Worm (Caenorhabditis elegans): Measurements from ENCODE around the gene ver-4.

Gene ver-4

DNA sequence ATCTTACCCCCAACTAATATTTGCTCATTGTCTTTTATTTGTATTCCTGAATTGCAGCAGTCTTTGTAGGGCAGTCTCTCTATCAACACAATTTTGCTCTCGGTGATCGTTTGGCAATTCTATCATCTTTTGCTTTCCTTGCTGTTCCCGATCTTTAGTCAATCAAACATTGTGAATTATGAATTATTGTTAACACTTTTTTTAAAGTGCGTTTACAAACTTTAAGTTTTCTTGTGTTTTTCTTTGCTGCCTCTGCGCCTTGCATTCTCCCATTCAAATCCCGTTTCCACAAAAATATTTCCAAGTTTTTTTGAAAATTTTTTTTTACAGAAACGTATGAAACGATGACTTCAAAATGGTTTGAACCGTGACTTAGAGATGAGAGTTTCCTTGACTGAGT, at the start of gene ver-4:
ver-4 (plus strand) TSS at position 301 of the 400 bp plus-strand sequence.
- TF ChIP-seq pag-3 (tag; optimal IDR thresholded peaks at IDR 0.05; ENCODE audit: borderline replicate concordance, insufficient read depth): no peak
- TF ChIP-seq nhr-47 (tag; optimal IDR thresholded peaks at IDR 0.05): no peak
- no peak for TF ChIP-seq elt-3 (tag; optimal IDR thresholded peaks at IDR 0.05)

DNA sequence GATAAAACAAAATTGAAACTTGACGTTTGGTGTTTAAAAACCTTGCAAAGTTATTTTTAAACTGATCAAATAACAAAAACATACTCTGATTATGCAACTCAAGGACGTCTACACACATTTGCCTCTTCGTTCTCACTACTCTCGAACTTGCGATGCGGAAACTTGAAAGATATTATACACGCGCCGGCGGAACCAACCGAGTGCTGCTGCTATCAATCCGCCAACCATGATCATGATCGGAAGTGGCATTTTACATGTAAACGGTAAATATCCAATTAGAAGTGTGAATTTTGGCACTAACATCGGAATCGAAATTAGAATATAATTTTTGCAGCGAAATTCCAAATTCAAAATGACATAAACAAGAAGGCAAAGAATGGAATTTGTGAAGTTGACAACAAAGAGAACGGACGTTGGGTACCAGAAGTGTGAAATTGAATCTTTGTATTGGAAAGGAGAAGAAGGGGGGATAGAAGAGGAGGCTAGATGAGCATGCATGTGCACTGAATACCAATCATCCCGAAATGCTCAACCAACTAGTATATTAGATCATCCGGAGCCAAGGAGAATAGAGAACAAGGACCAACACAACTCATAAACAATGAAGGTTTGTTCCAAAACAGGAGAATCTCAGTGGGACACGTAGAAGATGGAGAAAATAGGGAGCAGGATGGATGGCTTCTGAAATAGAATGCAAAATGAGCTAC, 48.7 kb upstream of the ver-4 start:
- TF ChIP-seq grh-1 (GFP tag; IDR thresholded peaks at IDR 0.05) (no peak), nhr-85 (tag) (peak; percentile 71), fkh-4 (tag; optimal IDR thresholded peaks at IDR 0.05; ENCODE audit: borderline replicate concordance) (no peak), elt-3 (tag; optimal IDR thresholded peaks at IDR 0.05) (peak in 1 of 6 experiments; percentile 57), tbx-2 (tag; optimal IDR thresholded peaks at IDR 0.05) (peak; percentile 12), lin-14 (GFP tag; optimal IDR thresholded peaks at IDR 0.05) (peak; percentile 51), unc-98 (GFP tag; IDR thresholded peaks at IDR 0.05) (no peak), efl-1 (optimal IDR thresholded peaks at IDR 0.05) (no peak), efl-1 (GFP tag; optimal IDR thresholded peaks at IDR 0.05 in 1 of 2) (peak in 1 of 2 experiments; percentile 78)

DNA sequence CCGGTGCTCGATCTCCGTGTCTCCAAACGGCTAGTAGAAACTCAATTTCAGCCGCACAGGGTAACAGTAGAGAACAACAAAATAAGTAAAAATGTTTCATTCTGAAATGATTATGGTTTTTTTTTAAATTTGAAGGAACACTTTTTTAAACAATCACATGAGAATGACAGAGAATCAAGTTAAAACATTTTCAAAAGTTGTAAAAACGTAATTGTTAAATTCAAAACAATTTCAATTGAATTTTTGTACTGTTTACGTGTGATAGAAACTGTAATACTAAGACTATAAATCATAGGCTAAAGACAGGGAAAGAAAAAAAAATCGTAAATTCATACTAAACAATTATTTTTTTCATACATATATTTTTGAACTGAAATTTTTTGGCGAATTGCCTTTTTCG, 40.9 kb upstream of the ver-4 start, which contains the start of gene pho-7:
pho-7 (minus strand) TSS at position 101 of the 400 bp plus-strand sequence.
- TF ChIP-seq lin-15B (tag; optimal IDR thresholded peaks at IDR 0.05): no peak

DNA sequence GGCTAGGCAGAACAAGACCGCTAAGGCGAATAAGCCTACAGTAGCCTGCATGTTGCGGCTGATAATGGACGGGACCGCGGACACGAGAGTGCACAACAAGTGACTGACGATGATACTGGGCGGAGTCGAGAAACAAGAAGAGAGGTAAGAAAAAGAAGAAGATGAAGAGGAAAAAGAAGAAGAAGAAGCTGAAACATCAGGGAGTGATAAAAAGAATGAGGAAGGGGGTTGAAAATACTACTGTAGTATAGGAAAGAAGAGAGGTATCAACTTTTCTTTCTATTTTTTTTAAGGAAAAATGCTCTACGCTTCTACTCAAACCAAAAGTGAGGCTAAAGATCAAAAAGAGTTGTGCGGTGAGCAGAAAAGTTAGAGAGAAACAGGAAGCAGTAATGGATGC, 33.3 kb upstream of the ver-4 start, which contains the start of gene T21B6.3:
T21B6.3 (minus strand) TSS at position 101 of the 400 bp plus-strand sequence.
- TF ChIP-seq efl-1 (optimal IDR thresholded peaks at IDR 0.05) (no peak), efl-1 (GFP tag; optimal IDR thresholded peaks at IDR 0.05 in 1 of 2) (peak in 1 of 2 experiments; percentile 41), ceh-63 (GFP tag; optimal IDR thresholded peaks at IDR 0.05) (no peak)

DNA sequence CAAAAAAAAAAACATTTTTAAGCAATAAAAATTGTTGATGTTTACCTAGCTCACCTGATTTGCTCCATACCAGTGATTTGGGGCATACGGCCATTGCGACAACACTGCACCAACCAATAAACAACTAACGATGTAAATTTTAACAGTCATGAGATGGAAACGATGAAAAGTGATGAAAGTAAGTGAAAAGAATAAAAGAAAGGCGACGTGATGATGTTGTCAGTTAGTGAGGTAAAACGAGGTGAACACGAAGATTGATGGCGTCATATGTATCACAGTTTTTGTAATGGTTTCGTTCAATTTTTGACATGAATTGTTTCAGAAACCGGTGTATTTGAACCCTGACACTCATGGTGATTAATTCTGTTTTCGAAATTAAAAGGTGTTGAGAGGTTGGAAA, 31.0 kb upstream of the ver-4 start, which contains the start of gene K09C8.7:
K09C8.7 (minus strand) TSS at position 226 of the 400 bp plus-strand sequence.
- TF ChIP-seq lin-35 (GFP tag; optimal IDR thresholded peaks at IDR 0.05) (peak in 1 of 2 experiments; percentile 9), blmp-1 (tag; optimal IDR thresholded peaks at IDR 0.05) (peak; percentile 60), vab-15 (tag; optimal IDR thresholded peaks at IDR 0.05) (no peak)

DNA sequence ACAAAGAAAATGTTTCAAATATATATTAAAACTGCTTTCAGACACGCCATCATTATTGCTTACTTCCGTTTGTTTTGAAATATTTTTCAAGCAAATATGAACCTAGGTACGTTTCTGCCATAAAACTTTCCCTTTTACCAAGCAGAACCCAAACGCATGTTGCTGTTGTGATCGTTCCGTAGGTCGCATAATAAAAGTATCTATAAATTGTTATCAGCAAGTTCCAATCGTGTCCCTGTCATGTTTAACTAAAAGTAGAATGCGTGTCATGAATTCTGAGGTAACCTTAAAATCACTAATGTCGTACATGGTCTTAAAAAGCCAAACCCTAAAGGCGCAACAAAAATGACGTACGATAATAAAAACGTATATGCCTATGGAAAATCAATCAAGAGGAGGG, 30.2 kb upstream of the ver-4 start:
- TF ChIP-seq lsy-2 (tag; optimal IDR thresholded peaks at IDR 0.05): no peak
- no peak for TF ChIP-seq mep-1 (tag; optimal IDR thresholded peaks at IDR 0.05)
- no peak for TF ChIP-seq zag-1 (tag; optimal IDR thresholded peaks at IDR 0.05)
- TF ChIP-seq lin-15B (tag; optimal IDR thresholded peaks at IDR 0.05): no peak
- TF ChIP-seq egl-27 (tag; optimal IDR thresholded peaks at IDR 0.05): no peak
- TF ChIP-seq pqm-1 (tag; optimal IDR thresholded peaks at IDR 0.05): no peak
- no peak for TF ChIP-seq pag-3 (tag; optimal IDR thresholded peaks at IDR 0.05; ENCODE audit: borderline replicate concordance, insufficient read depth)
- no peak for TF ChIP-seq ceh-8 (GFP tag; optimal IDR thresholded peaks at IDR 0.05)
- TF ChIP-seq egl-13 (tag; optimal IDR thresholded peaks at IDR 0.05): no peak
- TF ChIP-seq unc-62 (GFP tag; optimal IDR thresholded peaks at IDR 0.05): no peak

DNA sequence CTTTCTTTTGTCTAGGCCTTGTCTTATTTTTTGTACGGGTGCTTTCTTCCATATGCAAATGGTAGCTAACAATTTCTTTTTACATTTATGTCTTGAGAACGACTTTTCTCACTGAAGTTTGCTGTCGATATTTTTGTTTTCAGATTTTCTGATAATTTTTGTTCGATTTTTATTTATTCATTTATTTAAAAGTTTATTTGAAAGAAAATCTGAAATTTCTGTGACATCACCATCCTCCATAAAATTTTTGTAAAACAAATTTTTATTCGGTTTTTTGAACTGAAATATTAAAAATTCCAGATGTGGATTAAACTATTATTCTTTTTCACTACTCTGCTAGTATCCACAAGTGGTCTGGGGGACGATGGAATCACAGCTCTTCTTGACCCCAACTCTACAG, 28.3 kb upstream of the ver-4 start, which contains the start of gene pbo-4:
pbo-4 (plus strand) TSS at position 301 of the 400 bp plus-strand sequence.
- TF ChIP-seq alr-1 (tag; optimal IDR thresholded peaks at IDR 0.05; ENCODE audit: borderline replicate concordance): no peak
- no peak for TF ChIP-seq nhr-90 (tag; optimal IDR thresholded peaks at IDR 0.05; ENCODE audit: poor library complexity)
- no peak for TF ChIP-seq sptf-1 (tag; optimal IDR thresholded peaks at IDR 0.05)
- TF ChIP-seq hlh-17 (GFP tag; optimal IDR thresholded peaks at IDR 0.05; ENCODE audit: borderline replicate concordance): no peak
- no peak for TF ChIP-seq sup-37 (GFP tag; optimal IDR thresholded peaks at IDR 0.05)
- TF ChIP-seq nhr-19 (GFP tag; conservative IDR thresholded peaks at IDR 0.05): no peak
- no peak for TF ChIP-seq zag-1 (tag; optimal IDR thresholded peaks at IDR 0.05)
- no peak for TF ChIP-seq dpl-1 (GFP tag; optimal IDR thresholded peaks at IDR 0.05)
- TF ChIP-seq lir-3 (tag; optimal IDR thresholded peaks at IDR 0.05; ENCODE audit: poor library complexity): no peak
- TF ChIP-seq ceh-90 (tag; optimal IDR thresholded peaks at IDR 0.05): no peak
- no peak for TF ChIP-seq ceh-8 (GFP tag; optimal IDR thresholded peaks at IDR 0.05)
- no peak for TF ChIP-seq efl-3 (GFP tag; optimal IDR thresholded peaks at IDR 0.05)
- TF ChIP-seq snu-23 (GFP tag; optimal IDR thresholded peaks at IDR 0.05): no peak
- TF ChIP-seq nhr-84 (tag; optimal IDR thresholded peaks at IDR 0.05): no peak
- no peak for TF ChIP-seq xbp-1 (tag; optimal IDR thresholded peaks at IDR 0.05)
- TF ChIP-seq F16B12.6 (tag; optimal IDR thresholded peaks at IDR 0.05): no peak
- no peak for TF ChIP-seq mep-1 (tag; optimal IDR thresholded peaks at IDR 0.05)
- TF ChIP-seq unc-86 (tag; optimal IDR thresholded peaks at IDR 0.05): no peak

Measured in whole organism, L1 larva.